Fruit fly (Drosophila melanogaster) whole organism, embryonic: ENCODE data around the gene Naa80.

Experiments used
- CG13424 ChIP-seq: fragments of 200-800 bp; sonication (Bioruptor generic); optimal IDR thresholded peaks from 2 replicates; lab custom pipeline; 2019; ENCODE audit warnings: missing biosample characterization, mild to moderate bottlenecking, missing genetic modification characterization, moderate library complexity
- CG14014 ChIP-seq: fragments of 200-800 bp; sonication (Bioruptor generic); IDR thresholded peaks from 2 replicates; pipeline ENCODE4 v1.3.6; 2022; ENCODE audit warnings: missing biosample characterization, missing genetic modification characterization
- CG14710 ChIP-seq: fragments of 200-800 bp; sonication (Bioruptor generic); optimal IDR thresholded peaks from 3 replicates; lab custom pipeline; 2019; ENCODE audit warnings: missing biosample characterization, mild to moderate bottlenecking, missing genetic modification characterization, moderate library complexity
- CG1529 ChIP-seq: fragments of 200-800 bp; sonication (Bioruptor generic); optimal IDR thresholded peaks from 3 replicates; lab custom pipeline; 2018; ENCODE audit warnings: missing biosample characterization, missing genetic modification characterization
- CG17612 ChIP-seq: fragments of 200-800 bp; sonication (Bioruptor generic); IDR thresholded peaks from 2 replicates; pipeline ENCODE4 v1.3.6; 2022; ENCODE audit warnings: missing biosample characterization, missing genetic modification characterization
- CG17829 ChIP-seq: fragments of 200-800 bp; optimal IDR thresholded peaks from 2 replicates; lab custom pipeline; 2019; ENCODE audit warnings: missing biosample characterization, mild to moderate bottlenecking, missing genetic modification characterization, moderate library complexity
- CG1792 ChIP-seq: fragments of 200-800 bp; sonication (Bioruptor generic); optimal IDR thresholded peaks from 2 replicates; lab custom pipeline; 2016; ENCODE audit warnings: missing biosample characterization, missing genetic modification characterization
- CG32772 ChIP-seq: fragments of 200-800 bp; sonication (Bioruptor generic); IDR thresholded peaks from 2 replicates; pipeline ENCODE4 v1.3.6; 2022; ENCODE audit warnings: missing biosample characterization, missing genetic modification characterization
- CG3281 ChIP-seq: fragments of 200-800 bp; sonication (Bioruptor generic); optimal IDR thresholded peaks from 3 replicates; lab custom pipeline; 2017; ENCODE audit warnings: missing biosample characterization, mild to moderate bottlenecking, missing genetic modification characterization
- CG3847 ChIP-seq: fragments of 200-800 bp; sonication (Bioruptor generic); IDR thresholded peaks from 2 replicates; pipeline ENCODE4 v1.3.6; 2022; ENCODE audit warnings: missing biosample characterization, missing genetic modification characterization
- CG6689 ChIP-seq: fragments of 200-800 bp; sonication (Bioruptor generic); IDR thresholded peaks from 2 replicates; pipeline ENCODE4 v1.3.6; 2022; ENCODE audit warnings: missing biosample characterization, missing genetic modification characterization
- CG7271 ChIP-seq: fragments of 200-800 bp; sonication (Bioruptor generic); optimal IDR thresholded peaks from 2 replicates; lab custom pipeline; 2018; ENCODE audit warnings: missing biosample characterization, mild to moderate bottlenecking, missing genetic modification characterization, moderate library complexity
- CG7745 ChIP-seq: fragments of 200-800 bp; sonication (Bioruptor generic); optimal IDR thresholded peaks from 2 replicates; lab custom pipeline; 2018; ENCODE audit warnings: missing biosample characterization, mild to moderate bottlenecking, missing genetic modification characterization, moderate library complexity
- CG7839 ChIP-seq: fragments of 200-800 bp; sonication (Bioruptor generic); optimal IDR thresholded peaks from 3 replicates; lab custom pipeline; 2018; ENCODE audit warnings: missing biosample characterization, mild to moderate bottlenecking, missing genetic modification characterization, moderate library complexity
- CG7987 ChIP-seq: fragments of 200-800 bp; sonication (Bioruptor generic); optimal IDR thresholded peaks from 2 replicates; lab custom pipeline; 2018; ENCODE audit warnings: missing biosample characterization, mild to moderate bottlenecking, missing genetic modification characterization, moderate library complexity
- CTCF ChIP-seq: fragments of 200-800 bp; sonication (Bioruptor generic); optimal IDR thresholded peaks from 2 replicates; lab custom pipeline; 2017; ENCODE audit warnings: missing biosample characterization, mild to moderate bottlenecking, missing genetic modification characterization, moderate library complexity
- Chrac-16 ChIP-seq: fragments of 200-800 bp; sonication (Bioruptor generic); optimal IDR thresholded peaks from 3 replicates; lab custom pipeline; 2016; ENCODE audit warnings: missing biosample characterization, missing genetic modification characterization
- D19B ChIP-seq: fragments of 200-800 bp; sonication (Bioruptor generic); optimal IDR thresholded peaks from 2 replicates; lab custom pipeline; 2017; ENCODE audit warnings: missing biosample characterization, mild to moderate bottlenecking, missing genetic modification characterization
- Drgx ChIP-seq: fragments of 200-800 bp; sonication (Bioruptor generic); IDR thresholded peaks from 2 replicates; pipeline ENCODE4 v1.3.6; 2022; ENCODE audit warnings: missing biosample characterization, missing genetic modification characterization
- Fer1 ChIP-seq: fragments of 200-800 bp; sonication (Bioruptor generic); optimal IDR thresholded peaks from 2 replicates; lab custom pipeline; 2017; ENCODE audit warnings: missing biosample characterization, mild to moderate bottlenecking, missing genetic modification characterization
- Fer3 ChIP-seq: fragments of 200-800 bp; sonication (Bioruptor generic); optimal IDR thresholded peaks from 2 replicates; lab custom pipeline; 2018; ENCODE audit warnings: missing biosample characterization, mild to moderate bottlenecking, missing genetic modification characterization, moderate library complexity
- Jarid2 ChIP-seq: fragments of 200-800 bp; sonication (Bioruptor generic); optimal IDR thresholded peaks from 3 replicates; lab custom pipeline; 2017; ENCODE audit warnings: mild to moderate bottlenecking, missing biosample characterization, missing genetic modification reagents, missing genetic modification characterization
- MESR4 ChIP-seq: fragments of 200-800 bp; sonication (Bioruptor generic); optimal IDR thresholded peaks from 2 replicates; lab custom pipeline; 2018; ENCODE audit warnings: missing biosample characterization, mild to moderate bottlenecking, missing genetic modification characterization, moderate library complexity
- Myb ChIP-seq: fragments of 200-800 bp; sonication (Bioruptor generic); optimal IDR thresholded peaks from 2 replicates; lab custom pipeline; 2016; ENCODE audit warnings: missing biosample characterization, missing genetic modification characterization
- Opbp ChIP-seq: fragments of 200-800 bp; sonication (Bioruptor generic); IDR thresholded peaks from 3 replicates; pipeline ENCODE4 v1.3.6; 2022; ENCODE audit warnings: missing biosample characterization, missing genetic modification characterization; ENCODE audit not compliant: partially characterized antibody
- Sox100B ChIP-seq: fragments of 200-800 bp; sonication (Bioruptor generic); optimal IDR thresholded peaks from 3 replicates; lab custom pipeline; 2018; ENCODE audit warnings: missing biosample characterization, mild to moderate bottlenecking, missing genetic modification characterization
- Sox102F ChIP-seq: fragments of 200-800 bp; sonication (Bioruptor generic); optimal IDR thresholded peaks from 2 replicates; lab custom pipeline; 2018; ENCODE audit warnings: missing biosample characterization, mild to moderate bottlenecking, missing genetic modification characterization, moderate library complexity
- Spps ChIP-seq: fragments of 200-800 bp; sonication (Bioruptor generic); optimal IDR thresholded peaks from 2 replicates; lab custom pipeline; 2018; ENCODE audit warnings: missing biosample characterization, mild to moderate bottlenecking, missing genetic modification characterization
- Ssrp ChIP-seq: fragments of 200-800 bp; sonication (Bioruptor generic); optimal IDR thresholded peaks from 2 replicates; lab custom pipeline; 2018; ENCODE audit warnings: missing biosample characterization, mild to moderate bottlenecking, missing genetic modification characterization, moderate library complexity
- ase ChIP-seq: fragments of 200-800 bp; sonication (Bioruptor generic); IDR thresholded peaks from 3 replicates; pipeline ENCODE4 v1.3.6; 2022; ENCODE audit warnings: missing biosample characterization, missing genetic modification characterization
- ash1 ChIP-seq: fragments of 200-800 bp; sonication (Bioruptor generic); optimal IDR thresholded peaks from 2 replicates; lab custom pipeline; 2018; ENCODE audit warnings: missing biosample characterization, mild to moderate bottlenecking, missing genetic modification characterization
- bsh ChIP-seq, 2 experiments: fragments of 200-800 bp; sonication (Bioruptor generic); optimal IDR thresholded peaks; 2 replicates each; lab custom pipeline; 2017 to 2018; ENCODE audit warnings: mild to moderate bottlenecking in 2 of 2, missing biosample characterization in 2 of 2, missing genetic modification characterization in 2 of 2, moderate library complexity in 1 of 2
- chif ChIP-seq, 2 experiments: fragments of 200-800 bp; sonication (Bioruptor generic); optimal IDR thresholded peaks; 3 replicates each; lab custom pipeline; 2016; ENCODE audit warnings: missing biosample characterization in 2 of 2, missing genetic modification characterization in 2 of 2
- disco-r ChIP-seq: fragments of 200-800 bp; sonication (Bioruptor generic); optimal IDR thresholded peaks from 2 replicates; lab custom pipeline; 2016; ENCODE audit warnings: missing biosample characterization, missing genetic modification characterization
- dmrt11E ChIP-seq: fragments of 200-800 bp; sonication (Bioruptor generic); optimal IDR thresholded peaks from 3 replicates; lab custom pipeline; 2018; ENCODE audit warnings: missing biosample characterization, mild to moderate bottlenecking, missing genetic modification characterization, moderate library complexity
- emc ChIP-seq: fragments of 200-800 bp; sonication (Bioruptor generic); optimal IDR thresholded peaks from 2 replicates; lab custom pipeline; 2016; ENCODE audit warnings: missing biosample characterization, missing genetic modification characterization
- grn ChIP-seq: fragments of 200-800 bp; sonication (Bioruptor generic); optimal IDR thresholded peaks from 3 replicates; lab custom pipeline; 2017; ENCODE audit warnings: missing biosample characterization, missing genetic modification characterization
- ham ChIP-seq: fragments of 200-800 bp; sonication (Bioruptor generic); IDR thresholded peaks from 2 replicates; pipeline ENCODE4 v1.3.6; 2022; ENCODE audit warnings: missing biosample characterization, missing genetic modification characterization
- lola ChIP-seq, 3 experiments: fragments of >200 bp in 2 of 3; fragments of 200-800 bp in 1 of 3; sonication (Bioruptor generic) in 1 of 3; optimal IDR thresholded peaks; 2 replicates each; lab custom pipeline; 2017 to 2019; ENCODE audit warnings: missing biosample characterization in 3 of 3, missing genetic modification characterization in 3 of 3, mild to moderate bottlenecking in 1 of 3, moderate library complexity in 1 of 3
- ranshi ChIP-seq: fragments of 200-800 bp; sonication (Bioruptor generic); IDR thresholded peaks from 2 replicates; pipeline ENCODE4 v1.3.6; 2022; ENCODE audit warnings: missing biosample characterization, missing genetic modification characterization
- repo ChIP-seq: fragments of 200-800 bp; sonication (Bioruptor generic); optimal IDR thresholded peaks from 2 replicates; lab custom pipeline; 2016; ENCODE audit warnings: missing biosample characterization, missing genetic modification characterization
- salm ChIP-seq: fragments of 200-800 bp; sonication (Bioruptor generic); optimal IDR thresholded peaks from 2 replicates; lab custom pipeline; 2018; ENCODE audit warnings: missing biosample characterization, mild to moderate bottlenecking, missing genetic modification characterization
- scrt ChIP-seq: fragments of 200-800 bp; sonication (Bioruptor generic); optimal IDR thresholded peaks from 2 replicates; lab custom pipeline; 2018; ENCODE audit warnings: missing biosample characterization, mild to moderate bottlenecking, missing genetic modification characterization, moderate library complexity
- so ChIP-seq: fragments of 200-800 bp; sonication (Bioruptor generic); IDR thresholded peaks from 3 replicates; pipeline ENCODE4 v1.3.6; 2022; ENCODE audit warnings: missing biosample characterization, missing genetic modification characterization
- ssp ChIP-seq: fragments of 200-800 bp; sonication (Bioruptor generic); IDR thresholded peaks from 2 replicates; pipeline ENCODE4 v1.3.6; 2022; ENCODE audit warnings: missing biosample characterization, missing genetic modification characterization
- tin ChIP-seq: fragments of 200-800 bp; sonication (Bioruptor generic); optimal IDR thresholded peaks from 3 replicates; lab custom pipeline; 2016; ENCODE audit warnings: missing biosample characterization, missing genetic modification characterization
- tll ChIP-seq, 2 experiments: fragments of 200-800 bp in 1 of 2; fragments of >200 bp in 1 of 2; sonication (Bioruptor generic) in 1 of 2; optimal IDR thresholded peaks; 2 replicates each; lab custom pipeline; 2017 to 2019; ENCODE audit warnings: missing biosample characterization in 2 of 2, missing genetic modification characterization in 2 of 2, mild to moderate bottlenecking in 1 of 2, moderate library complexity in 1 of 2
- ttk ChIP-seq: fragments of 200-800 bp; sonication (Bioruptor generic); IDR thresholded peaks from 2 replicates; pipeline ENCODE4 v2.1.2; 2022; ENCODE audit warnings: missing biosample characterization, missing genetic modification characterization
- usp ChIP-seq: fragments of >200 bp; optimal IDR thresholded peaks from 2 replicates; lab custom pipeline; 2017; ENCODE audit warnings: missing biosample characterization, missing genetic modification characterization
- zfh1 ChIP-seq: fragments of 200-800 bp; sonication (Bioruptor generic); IDR thresholded peaks from 3 replicates; pipeline ENCODE4 v1.3.6; 2022; ENCODE audit warnings: missing biosample characterization, missing genetic modification characterization

Naa80 gene

DNA sequence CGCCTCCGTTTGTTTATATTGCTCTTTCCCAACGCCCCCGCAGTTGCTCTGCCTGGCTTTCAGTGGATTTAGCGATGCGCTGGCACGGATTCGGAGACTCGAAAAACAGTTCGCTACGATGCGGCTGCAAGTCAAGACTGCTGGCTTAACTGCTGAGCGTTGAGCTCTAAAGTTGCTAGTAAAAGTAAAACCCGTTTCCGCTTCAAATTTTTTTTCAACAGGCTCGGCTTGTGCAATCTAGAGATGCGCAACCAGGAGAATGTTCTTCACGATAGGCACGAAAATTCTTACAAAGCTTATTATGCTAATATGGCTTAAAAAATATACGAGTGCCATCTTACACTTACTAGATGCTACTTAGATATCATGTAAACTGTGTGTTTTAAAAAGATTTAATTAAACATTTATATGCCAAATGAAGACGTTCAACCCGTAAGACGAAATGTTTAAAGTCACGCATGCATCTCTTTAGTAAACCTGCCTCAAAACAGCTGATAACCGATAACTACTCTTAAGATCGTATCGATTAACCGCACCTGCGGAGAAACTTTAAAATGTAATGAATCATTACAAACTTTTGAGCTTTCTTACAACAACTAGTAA, 20.3 kb upstream of the Naa80 start, which contains the start of gene CG12948 (continued):
- no peak for TF ChIP-seq ase (GFP tag; lab: Robert Waterston, UW)
- TF ChIP-seq D19B (GFP tag; lab: Kevin White, UChicago), result no peak
- peak; percentile 53 for TF ChIP-seq CG14014 (GFP tag; lab: Robert Waterston, UW)
- TF ChIP-seq ssp, result no peak
- peak; percentile 13 for TF ChIP-seq CG1529
- peak; percentile 55 for TF ChIP-seq Fer3 (tag; lab: Kevin White, UChicago)
- TF ChIP-seq CG32772 (GFP tag; lab: Robert Waterston, UW), result no peak; the same call in 1 of the 2 replicates
- no peak for TF ChIP-seq grn (GFP tag; lab: Kevin White, UChicago)
- TF ChIP-seq disco-r, result no peak
- TF ChIP-seq scrt, result no peak
- TF ChIP-seq CG7839 (tag; lab: Kevin White, UChicago), result no peak
- no peak for TF ChIP-seq repo
- peak in 1 of 3 experiments; percentile 63 for TF ChIP-seq lola (GFP tag; optimal IDR thresholded peaks at IDR 0.05; lab: Kevin White, UChicago)
- peak; percentile 5 for TF ChIP-seq CG7271 (tag; lab: Kevin White, UChicago)
- TF ChIP-seq Sox102F, result no peak
- TF ChIP-seq Ssrp (tag; lab: Kevin White, UChicago), result no peak
- TF ChIP-seq ranshi (GFP tag; lab: Robert Waterston, UW), result no peak; the same call in 1 of the 2 replicates
- peak; percentile 4 for TF ChIP-seq Spps (tag; lab: Kevin White, UChicago)
- TF ChIP-seq Fer1 (GFP tag; lab: Kevin White, UChicago), result peak; percentile 57
- no peak for TF ChIP-seq CG7745 (tag; lab: Kevin White, UChicago)
- peak; percentile 26; the same call in 1 of the 3 replicates for TF ChIP-seq so (GFP tag; lab: Robert Waterston, UW)
- peak; percentile 57 for TF ChIP-seq CG17829 (tag; lab: Kevin White, UChicago)
- peak; percentile 16 for TF ChIP-seq CG1792
- TF ChIP-seq Sox100B (GFP tag; lab: Kevin White, UChicago), result no peak
- TF ChIP-seq salm (tag; lab: Kevin White, UChicago), result no peak
- TF ChIP-seq Myb (GFP tag; lab: Kevin White, UChicago), result peak; percentile 7
- peak; percentile 54 for TF ChIP-seq CG3847 (GFP tag; lab: Robert Waterston, UW)
- TF ChIP-seq bsh (GFP tag; optimal IDR thresholded peaks at IDR 0.05; lab: Kevin White, UChicago), result peak in 1 of 2 experiments; percentile 45
- TF ChIP-seq CG14710 (tag; lab: Kevin White, UChicago), result peak; percentile 48
- no peak for TF ChIP-seq CTCF
- no peak for TF ChIP-seq tll (GFP tag; optimal IDR thresholded peaks at IDR 0.05; lab: Kevin White, UChicago)
- TF ChIP-seq CG6689 (GFP tag; lab: Robert Waterston, UW), result no peak
- peak; percentile 50 for TF ChIP-seq tin (GFP tag; lab: Kevin White, UChicago)
- TF ChIP-seq dmrt11E (tag; lab: Kevin White, UChicago), result peak; percentile 46
- TF ChIP-seq ttk (GFP tag; lab: Robert Waterston, UW), result no peak
- 0 out of 2 replicates have a peak, but pooled peaks have one; percentile 19 for TF ChIP-seq Drgx (GFP tag; lab: Robert Waterston, UW)
- peak; percentile 76; the same call in 2 of the 3 replicates for TF ChIP-seq Opbp (GFP tag; lab: Robert Waterston, UW)
- TF ChIP-seq emc, result no peak
- no peak for TF ChIP-seq ash1 (GFP tag; lab: Kevin White, UChicago)
- TF ChIP-seq CG13424 (tag; lab: Kevin White, UChicago), result peak; percentile 69
- TF ChIP-seq usp, result no peak
- no peak for TF ChIP-seq CG7987
- TF ChIP-seq chif (GFP tag; optimal IDR thresholded peaks at IDR 0.05; lab: Kevin White, UChicago), result peak in 1 of 2 experiments; percentile 63
- TF ChIP-seq Chrac-16 (GFP tag; lab: Kevin White, UChicago), result peak; percentile 36
- TF ChIP-seq zfh1 (GFP tag; lab: Robert Waterston, UW), result no peak; the same call in 2 of the 3 replicates
- peak; percentile 82 for TF ChIP-seq MESR4 (GFP tag; lab: Kevin White, UChicago)
- no peak for TF ChIP-seq Jarid2
- TF ChIP-seq CG17612 (GFP tag; lab: Robert Waterston, UW), result no peak
- no peak for TF ChIP-seq ham (GFP tag; lab: Robert Waterston, UW)
- peak; percentile 71 for TF ChIP-seq CG3281 (GFP tag; lab: Kevin White, UChicago)
